Worm (Caenorhabditis elegans) whole organism, L1 larva: ENCODE results near the gene fip-4.

Source experiments
- Y116A8C.19 ChIP-seq: sonication (generic microtip); optimal IDR thresholded peaks from 2 replicates; lab custom pipeline; 2016; ENCODE audit warnings: missing compliant biosample characterization, missing genetic modification characterization, borderline replicate concordance
- ceh-8 ChIP-seq: fragments of 200-800 bp; sonication (Bioruptor generic); optimal IDR thresholded peaks from 2 replicates; lab custom pipeline; 2018; ENCODE audit warnings: mild to moderate bottlenecking, missing genetic modification characterization, moderate library complexity, missing compliant biosample characterization
- ceh-82 ChIP-seq, 3 experiments: fragments of 150-350 bp in 1 of 3; sonication (generic microtip) in 2 of 3; optimal IDR thresholded peaks; 2 replicates each; lab custom pipeline; 2014 to 2017; ENCODE audit warnings: missing biosample characterization in 3 of 3, missing genetic modification characterization in 3 of 3
- efl-3 ChIP-seq: fragments of 200-800 bp; sonication (Bioruptor generic); optimal IDR thresholded peaks from 2 replicates; lab custom pipeline; 2018; ENCODE audit warnings: mild to moderate bottlenecking, missing genetic modification characterization, missing compliant biosample characterization
- egl-27 ChIP-seq, 2 experiments: fragments of 150-350 bp in 1 of 2; sonication (generic microtip); optimal IDR thresholded peaks; 3 replicates each; lab custom pipeline; 2017 to 2018; ENCODE audit warnings: missing biosample characterization in 2 of 2, missing genetic modification characterization in 2 of 2, missing genetic modification reagents in 2 of 2
- elt-3 ChIP-seq, 6 experiments: fragments of 150-350 bp in 1 of 6; sonication (generic microtip); optimal IDR thresholded peaks; 2 replicates each; lab custom pipeline; 2017 to 2018; ENCODE audit warnings: missing biosample characterization in 6 of 6, missing genetic modification characterization in 6 of 6, inconsistent platforms in 1 of 6
- fkh-10 ChIP-seq: sonication (generic microtip); optimal IDR thresholded peaks from 2 replicates; lab custom pipeline; 2017; ENCODE audit warnings: missing biosample characterization, missing genetic modification reagents, missing genetic modification characterization
- lin-13 ChIP-seq: fragments of 150-350 bp; optimal IDR thresholded peaks from 2 replicates; lab custom pipeline; 2014; ENCODE audit warnings: missing biosample characterization, missing genetic modification reagents, missing genetic modification characterization
- lin-15B ChIP-seq: fragments of 150-350 bp; sonication (generic microtip); optimal IDR thresholded peaks from 3 replicates; lab custom pipeline; 2014; ENCODE audit warnings: missing biosample characterization, missing genetic modification characterization
- mdl-1 ChIP-seq, 2 experiments: fragments of 150-350 bp; optimal IDR thresholded peaks; 2 replicates each; lab custom pipeline; 2014 to 2017; ENCODE audit warnings: missing biosample characterization in 2 of 2, missing genetic modification characterization in 2 of 2, inconsistent platforms in 1 of 2
- pqm-1 ChIP-seq: sonication (generic microtip); optimal IDR thresholded peaks from 3 replicates; lab custom pipeline; 2017; ENCODE audit warnings: missing biosample characterization, missing genetic modification characterization
- rnt-1 ChIP-seq: sonication (generic microtip); optimal IDR thresholded peaks from 2 replicates; lab custom pipeline; 2016; ENCODE audit warnings: mild to moderate bottlenecking, missing genetic modification characterization, moderate library complexity, missing compliant biosample characterization
- sptf-1 ChIP-seq: fragments of 150-350 bp; optimal IDR thresholded peaks from 2 replicates; lab custom pipeline; 2014; ENCODE audit warnings: missing biosample characterization, missing genetic modification characterization
- sup-37 ChIP-seq: fragments of 200-800 bp; sonication (Bioruptor generic); optimal IDR thresholded peaks from 2 replicates; lab custom pipeline; 2018; ENCODE audit warnings: mild to moderate bottlenecking, missing genetic modification characterization, missing compliant biosample characterization

DNA sequence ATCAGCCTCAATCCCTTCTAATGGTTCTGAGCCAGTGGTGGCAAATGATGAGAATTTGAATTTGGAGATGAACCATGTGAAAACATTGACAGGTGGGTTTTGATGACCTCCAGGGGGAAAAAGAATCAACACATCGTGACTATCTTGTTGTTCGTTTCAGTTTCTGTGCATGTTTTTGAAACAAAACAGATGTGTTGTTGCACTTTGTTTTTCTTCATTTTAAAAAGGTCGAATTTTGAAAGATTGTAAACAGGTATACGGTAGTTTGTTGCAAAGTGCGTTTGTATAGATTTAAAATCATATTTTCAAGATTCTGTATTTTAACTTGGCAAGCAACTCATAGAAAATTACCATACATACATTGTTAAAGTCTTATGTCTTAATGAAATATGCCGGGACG, 39.3 kb upstream of the fip-4 start:
- TF ChIP-seq lin-15B (tag; lab: Kevin White, UChicago): no peak
- TF ChIP-seq rnt-1: no peak
- no peak for TF ChIP-seq egl-27 (tag; optimal IDR thresholded peaks at IDR 0.05; lab: Kevin White, UChicago)
- no peak for TF ChIP-seq efl-3 (GFP tag; lab: Kevin White, UChicago)
- TF ChIP-seq lin-13: no peak
- TF ChIP-seq fkh-10: no peak
- no peak for TF ChIP-seq sptf-1
- TF ChIP-seq pqm-1 (tag; lab: Kevin White, UChicago): no peak
- no peak for TF ChIP-seq elt-3 (tag; optimal IDR thresholded peaks at IDR 0.05; lab: Kevin White, UChicago)
- no peak for TF ChIP-seq Y116A8C.19 (tag; lab: Kevin White, UChicago)
- no peak for TF ChIP-seq mdl-1 (tag; optimal IDR thresholded peaks at IDR 0.05; lab: Kevin White, UChicago)
- no peak for TF ChIP-seq sup-37
- TF ChIP-seq ceh-82 (tag; optimal IDR thresholded peaks at IDR 0.05; lab: Kevin White, UChicago): no peak
- no peak for TF ChIP-seq ceh-8
